Fruit fly (Drosophila melanogaster) whole organism, pupa: Measurements from ENCODE around the gene CG43965.

ENCODE experiments used
- CG10348 ChIP-seq: fragments of 200-800 bp; sonication (Bioruptor generic); IDR thresholded peaks from 2 replicates; pipeline ENCODE4 v1.3.6; 2022; ENCODE audit warnings: missing biosample characterization, missing genetic modification characterization
- CG12605 ChIP-seq: fragments of 200-800 bp; sonication (Bioruptor generic); IDR thresholded peaks from 2 replicates; pipeline ENCODE4 v1.3.6; 2022; ENCODE audit warnings: missing biosample characterization, missing genetic modification characterization
- CG13204 ChIP-seq: fragments of 200-800 bp; sonication (Bioruptor generic); optimal IDR thresholded peaks from 2 replicates; lab custom pipeline; 2018; ENCODE audit warnings: missing biosample characterization, mild to moderate bottlenecking, missing genetic modification characterization, moderate library complexity
- CG14655 ChIP-seq: fragments of 200-800 bp; sonication (Bioruptor generic); optimal IDR thresholded peaks from 3 replicates; lab custom pipeline; 2017; ENCODE audit warnings: mild to moderate bottlenecking, missing biosample characterization, missing genetic modification reagents, missing genetic modification characterization
- CG15710 ChIP-seq: fragments of 200-800 bp; sonication (Bioruptor generic); optimal IDR thresholded peaks from 2 replicates; lab custom pipeline; 2018; ENCODE audit warnings: missing biosample characterization, mild to moderate bottlenecking, missing genetic modification characterization, moderate library complexity
- CG17806 ChIP-seq: fragments of 200-800 bp; sonication (Bioruptor generic); optimal IDR thresholded peaks from 2 replicates; lab custom pipeline; 2018; ENCODE audit warnings: missing biosample characterization, mild to moderate bottlenecking, missing genetic modification characterization, moderate library complexity
- CG32121 ChIP-seq: fragments of 200-800 bp; sonication (Bioruptor generic); IDR thresholded peaks from 2 replicates; pipeline ENCODE4 v1.3.6; 2022; ENCODE audit warnings: missing biosample characterization, missing genetic modification characterization
- CG34367 ChIP-seq: fragments of 200-800 bp; sonication (Bioruptor generic); optimal IDR thresholded peaks from 2 replicates; lab custom pipeline; 2018; ENCODE audit warnings: missing biosample characterization, mild to moderate bottlenecking, missing genetic modification characterization
- CG4496 ChIP-seq: fragments of 200-800 bp; sonication (Bioruptor generic); IDR thresholded peaks from 3 replicates; pipeline ENCODE4 v1.3.6; 2022; ENCODE audit warnings: missing biosample characterization, missing genetic modification characterization
- CG8159 ChIP-seq: fragments of 200-800 bp; sonication (Bioruptor generic); optimal IDR thresholded peaks from 3 replicates; lab custom pipeline; 2018; ENCODE audit warnings: missing biosample characterization, mild to moderate bottlenecking, missing genetic modification characterization, moderate library complexity
- CG8301 ChIP-seq: fragments of 200-800 bp; sonication (Bioruptor generic); optimal IDR thresholded peaks from 2 replicates; lab custom pipeline; 2018; ENCODE audit warnings: missing biosample characterization, mild to moderate bottlenecking, missing genetic modification characterization
- CG9948 ChIP-seq: fragments of 200-800 bp; sonication (Bioruptor generic); optimal IDR thresholded peaks from 2 replicates; lab custom pipeline; 2018; ENCODE audit warnings: missing biosample characterization, mild to moderate bottlenecking, missing genetic modification characterization, moderate library complexity
- D1 ChIP-seq: fragments of 200-800 bp; sonication (Bioruptor generic); optimal IDR thresholded peaks from 2 replicates; lab custom pipeline; 2018; ENCODE audit warnings: missing biosample characterization, mild to moderate bottlenecking, missing genetic modification characterization, moderate library complexity
- EcR ChIP-seq: fragments of 200-800 bp; sonication (Bioruptor generic); optimal IDR thresholded peaks from 3 replicates; lab custom pipeline; 2019; ENCODE audit warnings: missing biosample characterization, missing genetic modification characterization, mild to moderate bottlenecking, moderate library complexity, missing genetic modification reagents
- Ets98B ChIP-seq: fragments of 200-800 bp; sonication (Bioruptor generic); IDR thresholded peaks from 2 replicates; pipeline ENCODE4 v1.3.6; 2022; ENCODE audit warnings: missing biosample characterization, missing genetic modification characterization
- Pif1A ChIP-seq: fragments of 200-800 bp; sonication (Bioruptor generic); optimal IDR thresholded peaks from 3 replicates; lab custom pipeline; 2016; ENCODE audit warnings: missing biosample characterization, missing genetic modification characterization
- Pif1B ChIP-seq: fragments of 200-800 bp; sonication (Bioruptor generic); optimal IDR thresholded peaks from 3 replicates; lab custom pipeline; 2016; ENCODE audit warnings: missing biosample characterization, missing genetic modification characterization
- Snoo ChIP-seq: fragments of 200-800 bp; sonication (Bioruptor generic); optimal IDR thresholded peaks from 3 replicates; lab custom pipeline; 2017; ENCODE audit warnings: missing biosample characterization, mild to moderate bottlenecking, missing genetic modification characterization, inconsistent platforms
- fd96Ca ChIP-seq: fragments of 200-800 bp; sonication (Bioruptor generic); IDR thresholded peaks from 3 replicates; pipeline ENCODE4 v1.3.6; 2022; ENCODE audit warnings: missing biosample characterization, missing genetic modification characterization
- gl ChIP-seq: fragments of 200-800 bp; sonication (Bioruptor generic); optimal IDR thresholded peaks from 2 replicates; lab custom pipeline; 2018; ENCODE audit warnings: missing biosample characterization, mild to moderate bottlenecking, missing genetic modification characterization
- rn ChIP-seq: fragments of 200-800 bp; sonication (Bioruptor generic); IDR thresholded peaks from 2 replicates; pipeline ENCODE4 v1.3.6; 2022; ENCODE audit warnings: missing biosample characterization, missing genetic modification characterization

CG43965 gene

DNA sequence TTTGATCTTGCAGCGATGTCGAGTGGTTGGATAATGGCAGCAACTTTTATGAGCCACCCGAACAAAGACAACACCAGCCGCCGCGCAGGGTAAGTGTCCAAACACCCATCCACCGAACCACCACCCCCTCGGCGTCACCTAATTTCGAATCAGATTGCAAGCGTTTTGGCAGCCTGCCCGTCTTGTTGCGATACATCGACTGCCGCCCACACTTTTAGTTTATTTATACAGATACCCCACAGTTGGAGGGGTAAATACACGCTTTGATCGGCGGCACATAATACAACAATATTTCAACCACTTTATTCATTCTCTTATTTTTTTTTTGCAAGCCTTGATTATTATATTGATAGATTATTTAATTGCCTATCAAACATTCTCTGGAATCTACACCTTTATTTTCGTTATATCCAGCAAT lies 37.5 kb upstream of the CG43965 start:
- TF ChIP-seq Ets98B (GFP tag; lab: Robert Waterston, UW) (peak; percentile 64), CG15710 (tag; lab: Kevin White, UChicago) (peak; percentile 8), CG4496 (no peak; the same call in 1 of the 3 replicates), Pif1A (GFP tag; lab: Kevin White, UChicago) (peak; percentile 10), CG32121 (peak; percentile 78), CG14655 (no peak), fd96Ca (peak; percentile 12; the same call in 1 of the 3 replicates), CG17806 (tag; lab: Kevin White, UChicago) (no peak), CG12605 (GFP tag; lab: Robert Waterston, UW) (peak; percentile 21; the same call in 1 of the 2 replicates)
- TF ChIP-seq, all 21 proteins: peak for 6

DNA sequence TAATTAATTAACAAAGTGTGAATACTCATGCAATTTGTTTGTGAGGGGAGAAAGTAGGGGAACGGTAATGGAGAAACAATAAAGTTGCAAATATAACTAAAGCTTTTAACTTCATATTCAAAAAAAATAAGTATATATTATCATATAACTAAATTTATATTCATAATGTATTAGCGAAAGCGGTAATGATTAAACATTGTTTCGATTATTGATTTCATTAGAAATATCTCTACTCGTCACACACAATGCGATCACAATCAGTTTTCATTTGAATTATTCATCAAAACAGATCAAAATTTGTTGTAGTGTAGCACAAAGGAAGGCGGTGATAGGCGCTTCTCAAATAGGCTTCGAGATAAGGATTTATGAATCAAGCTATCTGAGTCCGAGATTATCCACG lies 30.1 kb upstream of the CG43965 start, which contains the start of gene CG6576:
CG6576 (plus strand) TSS at position 301 of the 400 bp plus-strand sequence.
- no peak for TF ChIP-seq CG4496
- no peak for TF ChIP-seq CG9948
- TF ChIP-seq EcR (GFP tag; lab: Kevin White, UChicago) = no peak
- no peak for TF ChIP-seq CG12605 (GFP tag; lab: Robert Waterston, UW)
- no peak for TF ChIP-seq CG17806 (tag; lab: Kevin White, UChicago)

DNA sequence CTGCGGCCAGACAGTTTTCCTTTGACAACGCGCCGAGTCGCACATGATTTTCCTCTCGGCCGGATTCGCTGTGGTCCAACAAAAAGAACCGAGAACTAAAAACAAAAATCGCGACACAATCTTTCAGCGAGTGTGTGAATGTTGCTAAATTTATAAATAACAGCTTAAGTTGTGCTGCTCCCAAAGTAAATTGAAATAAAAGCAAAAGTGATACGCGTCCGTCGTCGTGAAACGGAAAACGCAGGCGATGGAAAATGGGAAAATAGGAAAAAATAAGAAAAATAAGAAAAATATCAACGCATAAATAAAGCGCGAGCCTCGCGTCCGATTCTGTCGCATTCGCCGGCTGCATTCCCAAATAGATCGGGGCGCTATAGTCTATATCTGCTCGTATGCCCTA lies 28.0 kb upstream of the CG43965 start, which contains the start of gene Fhos:
Fhos (plus strand) TSS at position 28 of the 400 bp plus-strand sequence.
- TF ChIP-seq Pif1B (GFP tag; lab: Kevin White, UChicago) = no peak
- TF ChIP-seq Snoo (tag; lab: Kevin White, UChicago) = no peak
- peak; percentile 50; the same call in 1 of the 2 replicates for TF ChIP-seq CG12605 (GFP tag; lab: Robert Waterston, UW)
- TF ChIP-seq CG14655 = peak; percentile 3
- TF ChIP-seq Ets98B (GFP tag; lab: Robert Waterston, UW) = peak; percentile 24; the same call in 1 of the 2 replicates
- no peak for TF ChIP-seq rn (GFP tag; lab: Robert Waterston, UW)
- peak; percentile 30; the same call in 1 of the 2 replicates for TF ChIP-seq CG32121
- peak; percentile 21 for TF ChIP-seq CG8301 (tag; lab: Kevin White, UChicago)
- TF ChIP-seq gl (tag; lab: Kevin White, UChicago) = no peak
- TF ChIP-seq CG15710 (tag; lab: Kevin White, UChicago) = no peak

DNA sequence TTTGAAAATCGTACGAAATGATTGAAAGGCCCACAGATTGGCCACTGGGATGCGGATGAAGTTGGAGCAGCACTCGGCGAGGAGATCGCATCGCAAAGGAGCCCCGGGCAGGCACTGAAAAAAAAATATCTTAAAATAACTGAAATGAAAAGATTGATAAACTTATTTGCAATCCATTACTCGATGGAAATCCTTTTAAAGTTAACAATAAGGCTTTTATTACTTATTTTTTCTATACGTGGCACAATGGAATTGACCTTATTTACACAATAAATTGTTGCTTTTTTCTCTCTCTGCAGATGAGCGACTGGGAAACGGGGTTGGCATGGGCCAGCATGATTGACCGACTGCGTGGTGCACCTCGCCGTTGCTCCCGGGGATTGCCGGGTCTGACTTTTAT lies 25.7 kb upstream of the CG43965 start:
- TF ChIP-seq CG12605 (GFP tag; lab: Robert Waterston, UW) (peak; percentile 33; the same call in 1 of the 2 replicates), CG10348 (GFP tag; lab: Robert Waterston, UW) (no peak), CG17806 (tag; lab: Kevin White, UChicago) (no peak), CG14655 (peak; percentile 32), Ets98B (GFP tag; lab: Robert Waterston, UW) (peak; percentile 70), rn (GFP tag; lab: Robert Waterston, UW) (peak; percentile 24; the same call in 1 of the 2 replicates), Snoo (tag; lab: Kevin White, UChicago) (no peak), CG34367 (no peak), CG9948 (no peak), CG4496 (peak; percentile 58; the same call in 2 of the 3 replicates), CG32121 (peak; percentile 76), CG8301 (tag; lab: Kevin White, UChicago) (peak; percentile 54), fd96Ca (peak; percentile 24; the same call in 1 of the 3 replicates), D1 (tag; lab: Kevin White, UChicago) (no peak), CG8159 (tag; lab: Kevin White, UChicago) (no peak), Pif1A (GFP tag; lab: Kevin White, UChicago) (no peak), Pif1B (GFP tag; lab: Kevin White, UChicago) (no peak), gl (tag; lab: Kevin White, UChicago) (no peak), CG13204 (no peak), EcR (GFP tag; lab: Kevin White, UChicago) (no peak), CG15710 (tag; lab: Kevin White, UChicago) (no peak)

DNA sequence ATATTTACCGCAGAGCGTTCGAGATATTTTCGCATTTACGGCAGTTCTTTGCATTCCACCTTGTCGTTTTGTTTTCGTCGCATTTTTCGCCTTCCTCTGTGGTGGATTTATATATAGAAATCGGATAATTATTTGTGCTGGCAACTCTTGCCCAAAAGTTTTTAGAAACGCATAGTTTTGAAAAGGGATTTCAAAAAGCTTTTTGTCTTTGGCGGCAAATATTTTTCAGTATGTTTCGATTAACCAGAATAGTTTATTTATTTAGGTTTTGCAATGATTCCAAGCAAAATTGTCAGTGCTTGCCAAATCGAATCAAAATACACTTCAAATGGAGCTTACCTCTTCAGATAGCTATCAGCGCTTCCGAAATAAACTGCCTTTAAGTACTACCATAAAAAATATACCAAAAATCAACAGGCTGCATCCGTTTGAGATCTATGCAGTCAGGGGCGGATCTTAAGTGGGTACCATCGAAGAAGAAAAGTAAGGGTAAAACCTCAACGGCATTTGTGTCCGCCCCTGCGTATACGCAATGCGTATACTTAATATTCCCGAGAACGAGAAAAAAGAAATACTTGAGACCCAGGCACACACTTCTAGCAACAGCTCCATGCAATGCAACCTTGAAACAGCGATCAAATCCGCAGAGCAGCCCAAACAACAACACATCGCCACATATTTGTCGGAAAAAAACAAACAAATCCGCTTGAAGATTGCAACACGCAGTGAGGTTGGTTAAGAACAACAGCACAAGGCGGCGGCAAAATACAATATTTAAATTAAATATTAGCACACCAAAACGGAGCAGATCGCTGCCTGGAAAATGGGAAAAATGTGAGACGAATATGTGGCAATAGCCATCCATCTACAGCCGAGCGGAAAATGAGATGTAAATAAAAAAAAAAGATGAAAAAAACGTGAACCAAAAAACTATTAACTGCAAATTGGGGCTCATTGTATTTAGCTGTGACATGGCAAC lies 24.4 kb upstream of the CG43965 start, which contains the start of gene CG13306:
CG13306 (minus strand) TSS at position 51 of the 979 bp plus-strand sequence.
- TF ChIP-seq CG13204 (no peak), fd96Ca (0 out of 3 replicates have a peak, but pooled peaks have one; percentile 21)

DNA sequence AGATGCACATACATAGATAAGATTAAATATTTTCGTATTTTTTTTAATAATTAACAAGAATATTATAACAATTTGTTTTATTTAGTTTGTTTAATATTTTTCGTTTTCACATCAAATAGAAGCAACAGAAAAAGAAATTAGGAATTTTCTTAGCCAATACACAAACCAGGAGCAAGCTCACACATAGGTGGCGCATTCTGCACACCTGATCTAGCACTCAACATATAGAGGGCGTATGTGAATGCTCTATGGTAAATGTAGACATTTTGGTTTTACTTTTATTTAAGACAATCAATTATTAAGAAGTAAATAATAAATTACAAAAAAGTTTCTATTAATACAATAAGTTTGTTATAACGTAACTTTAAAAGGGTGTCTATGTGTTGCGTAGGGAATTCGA lies 23.3 kb upstream of the CG43965 start:
- TF ChIP-seq D1 (tag; lab: Kevin White, UChicago) = peak; percentile 91
- no peak for TF ChIP-seq EcR (GFP tag; lab: Kevin White, UChicago)
